Worm (Caenorhabditis elegans): Measurements from ENCODE around the gene bcat-1.

Gene bcat-1

ce11 chrX:12889837-12890449 is 12.7 kb downstream of the bcat-1 start:
- TF ChIP-seq nhr-76 (tag; optimal IDR thresholded peaks at IDR 0.05), result no peak
- TF ChIP-seq pqm-1 (tag; optimal IDR thresholded peaks at IDR 0.05), result no peak
- no peak for TF ChIP-seq nhr-77 (tag; optimal IDR thresholded peaks at IDR 0.05)
- no peak for TF ChIP-seq elt-3 (tag; optimal IDR thresholded peaks at IDR 0.05)
- TF ChIP-seq mml-1 (tag; optimal IDR thresholded peaks at IDR 0.05), result no peak
- TF ChIP-seq mdl-1 (tag; optimal IDR thresholded peaks at IDR 0.05), result no peak
- TF ChIP-seq nhr-28 (tag; optimal IDR thresholded peaks at IDR 0.05), result no peak
- TF ChIP-seq snpc-4 (tag; optimal IDR thresholded peaks at IDR 0.05), result peak; percentile 28
- peak; percentile 77 for TF ChIP-seq nhr-43 (tag; optimal IDR thresholded peaks at IDR 0.05; ENCODE audit: poor library complexity, severe bottlenecking)
- no peak for TF ChIP-seq ceh-9 (tag; optimal IDR thresholded peaks at IDR 0.05)
- peak; percentile 51 for TF ChIP-seq lin-39 (tag; optimal IDR thresholded peaks at IDR 0.05)
- peak; percentile 35 for TF ChIP-seq nhr-23 (tag; optimal IDR thresholded peaks at IDR 0.05)
- TF ChIP-seq nhr-237 (tag; optimal IDR thresholded peaks at IDR 0.05), result no peak
- TF ChIP-seq jun-1 (tag; optimal IDR thresholded peaks at IDR 0.05), result peak; percentile 0
- TF ChIP-seq nhr-67 (tag; optimal IDR thresholded peaks at IDR 0.05), result no peak
- TF ChIP-seq fkh-10 (GFP tag; optimal IDR thresholded peaks at IDR 0.05), result no peak
- no peak for TF ChIP-seq fkh-2 (tag; optimal IDR thresholded peaks at IDR 0.05)
- TF ChIP-seq eor-1 (tag; optimal IDR thresholded peaks at IDR 0.05), result no peak
- peak; percentile 46 for TF ChIP-seq nfya-1 (tag; optimal IDR thresholded peaks at IDR 0.05; ENCODE audit: insufficient read depth)
- peak; percentile 0 for TF ChIP-seq nhr-11 (tag; optimal IDR thresholded peaks at IDR 0.05)
- TF ChIP-seq ceh-16 (tag; optimal IDR thresholded peaks at IDR 0.05), result no peak
- no peak for TF ChIP-seq daf-12 (tag; optimal IDR thresholded peaks at IDR 0.05)
- no peak for TF ChIP-seq skn-1 (tag; optimal IDR thresholded peaks at IDR 0.05)
- TF ChIP-seq elt-2 (tag; optimal IDR thresholded peaks at IDR 0.05), result peak; percentile 38
- TF ChIP-seq nhr-25 (tag; optimal IDR thresholded peaks at IDR 0.05), result no peak
- no peak for TF ChIP-seq fos-1 (tag; optimal IDR thresholded peaks at IDR 0.05)
- TF ChIP-seq lsy-12 (tag; optimal IDR thresholded peaks at IDR 0.05), result peak; percentile 72
- no peak for TF ChIP-seq aly-2 (tag; optimal IDR thresholded peaks at IDR 0.05)
- TF ChIP-seq zag-1 (tag; optimal IDR thresholded peaks at IDR 0.05), result peak; percentile 44
- TF ChIP-seq ztf-11 (tag; optimal IDR thresholded peaks at IDR 0.05), result no peak
- no peak for TF ChIP-seq nhr-12 (tag; optimal IDR thresholded peaks at IDR 0.05)
- peak; percentile 66 for TF ChIP-seq egl-5 (tag; optimal IDR thresholded peaks at IDR 0.05)
- TF ChIP-seq pha-4 (tag; optimal IDR thresholded peaks at IDR 0.05), result peak; percentile 57
- TF ChIP-seq hmg-11 (tag; optimal IDR thresholded peaks at IDR 0.05), result peak; percentile 70
- TF ChIP-seq ztf-4 (tag; optimal IDR thresholded peaks at IDR 0.05), result peak; percentile 8
- TF ChIP-seq ZK546.5 (tag; optimal IDR thresholded peaks at IDR 0.05), result no peak
- no peak for TF ChIP-seq sea-2 (GFP tag; optimal IDR thresholded peaks at IDR 0.05)
- TF ChIP-seq unc-39 (tag; optimal IDR thresholded peaks at IDR 0.05), result no peak
- peak; percentile 35 for TF ChIP-seq ceh-28 (tag; optimal IDR thresholded peaks at IDR 0.05)
- no peak for TF ChIP-seq elt-1 (tag; optimal IDR thresholded peaks at IDR 0.05)
- peak; percentile 37 for TF ChIP-seq R02D3.7 (tag; optimal IDR thresholded peaks at IDR 0.05)
- peak; percentile 24 for TF ChIP-seq lin-15B (tag; optimal IDR thresholded peaks at IDR 0.05)
- no peak for TF ChIP-seq ama-1 (optimal IDR thresholded peaks at IDR 0.05)
- TF ChIP-seq egl-27 (tag; optimal IDR thresholded peaks at IDR 0.05), result no peak
- TF ChIP-seq tbx-2 (tag; optimal IDR thresholded peaks at IDR 0.05), result peak; percentile 63
- peak; percentile 26 for TF ChIP-seq unc-62 (GFP tag; optimal IDR thresholded peaks at IDR 0.05)
- peak; percentile 60 for TF ChIP-seq ceh-82 (tag; optimal IDR thresholded peaks at IDR 0.05)
